Fruit fly (Drosophila melanogaster) whole organism, wandering third instar larva: ENCODE results near the gene gfzf.

ENCODE experiments used
- CG32264 ChIP-seq: fragments of 200-800 bp; sonication (Bioruptor generic); optimal IDR thresholded peaks from 2 replicates; lab custom pipeline; 2016; ENCODE audit warnings: missing biosample characterization, missing genetic modification characterization
- GATAd ChIP-seq: sonication (Bioruptor generic); optimal IDR thresholded peaks from 2 replicates; lab custom pipeline; 2016; ENCODE audit warnings: missing biosample characterization, missing genetic modification characterization
- Myc ChIP-seq: fragments of >200 bp; optimal IDR thresholded peaks from 2 replicates; lab custom pipeline; 2017
- OdsH ChIP-seq: fragments of 200-800 bp; sonication (Bioruptor generic); optimal IDR thresholded peaks from 2 replicates; lab custom pipeline; 2016; ENCODE audit warnings: missing biosample characterization, mild to moderate bottlenecking, missing genetic modification characterization
- brk ChIP-seq: fragments of 200-800 bp; sonication (Bioruptor generic); optimal IDR thresholded peaks from 2 replicates; lab custom pipeline; 2016; ENCODE audit warnings: missing biosample characterization, mild to moderate bottlenecking, missing genetic modification characterization
- dmrt93B ChIP-seq: fragments of 200-800 bp; sonication (Bioruptor generic); optimal IDR thresholded peaks from 2 replicates; lab custom pipeline; 2018; ENCODE audit warnings: missing biosample characterization, mild to moderate bottlenecking, missing genetic modification characterization
- h ChIP-seq: fragments of 200-800 bp; sonication (Bioruptor generic); optimal IDR thresholded peaks from 3 replicates; lab custom pipeline; 2016; ENCODE audit warnings: missing biosample characterization, mild to moderate bottlenecking, missing genetic modification characterization
- sage ChIP-seq: fragments of 200-800 bp; sonication (Bioruptor generic); optimal IDR thresholded peaks from 2 replicates; lab custom pipeline; 2016; ENCODE audit warnings: missing biosample characterization, mild to moderate bottlenecking, missing genetic modification characterization
- sv ChIP-seq: fragments of 200-800 bp; sonication (Bioruptor generic); optimal IDR thresholded peaks from 3 replicates; lab custom pipeline; 2016; ENCODE audit warnings: missing biosample characterization, missing genetic modification characterization
- usp ChIP-seq: fragments of >200 bp; optimal IDR thresholded peaks from 2 replicates; lab custom pipeline; 2017; ENCODE audit warnings: missing biosample characterization, missing genetic modification characterization

DNA sequence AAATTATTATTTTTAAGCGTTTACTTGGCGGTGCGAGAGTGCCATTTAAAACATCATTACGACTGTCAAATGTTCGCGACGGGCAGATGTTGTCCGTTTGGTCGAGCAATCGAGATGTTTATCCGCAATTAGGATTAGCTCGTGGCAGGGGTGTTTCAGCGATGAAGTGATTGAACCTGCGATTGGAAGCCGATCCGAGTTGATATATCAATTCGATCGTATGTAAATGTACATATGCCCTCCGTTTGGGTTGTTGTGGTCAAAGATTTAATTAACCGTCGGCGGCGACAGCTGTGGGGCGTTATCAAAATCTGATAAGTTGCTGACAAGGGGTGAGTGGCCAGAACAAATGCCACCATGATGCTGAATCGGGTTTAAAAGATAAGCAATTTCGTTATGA lies 8.2 kb downstream of the gfzf start:
- TF ChIP-seq CG32264 (GFP tag; lab: Kevin White, UChicago) = no peak
- TF ChIP-seq GATAd (GFP tag; lab: Kevin White, UChicago) = no peak
- TF ChIP-seq OdsH (GFP tag; lab: Kevin White, UChicago) = no peak
- TF ChIP-seq usp (GFP tag; lab: Kevin White, UChicago) = no peak
- no peak for TF ChIP-seq brk (GFP tag; lab: Kevin White, UChicago)
- no peak for TF ChIP-seq dmrt93B (GFP tag; lab: Kevin White, UChicago)
- no peak for TF ChIP-seq sv (GFP tag; lab: Kevin White, UChicago)
- no peak for TF ChIP-seq sage
- TF ChIP-seq Myc (lab: Kevin White, UChicago) = no peak
- TF ChIP-seq h (GFP tag; lab: Kevin White, UChicago) = no peak
